Fruit fly (Drosophila melanogaster) whole organism, embryonic: Measurements from ENCODE around the gene CG9961.

ENCODE experiments used
- Atf3 ChIP-seq: fragments of 200-800 bp; sonication (Bioruptor generic); optimal IDR thresholded peaks from 3 replicates; lab custom pipeline; 2016; ENCODE audit warnings: missing biosample characterization, missing genetic modification characterization
- B-H2 ChIP-seq: fragments of 200-800 bp; sonication (Bioruptor generic); optimal IDR thresholded peaks from 2 replicates; lab custom pipeline; 2018; ENCODE audit warnings: missing biosample characterization, mild to moderate bottlenecking, missing genetic modification characterization
- Bteb2 ChIP-seq: fragments of 200-800 bp; sonication (Bioruptor generic); optimal IDR thresholded peaks from 2 replicates; lab custom pipeline; 2016; ENCODE audit warnings: missing biosample characterization, missing genetic modification characterization
- CG10462 ChIP-seq: fragments of 200-800 bp; sonication (Bioruptor generic); optimal IDR thresholded peaks from 2 replicates; lab custom pipeline; 2016; ENCODE audit warnings: missing biosample characterization, missing genetic modification characterization
- CG10543 ChIP-seq: fragments of 200-800 bp; sonication (Bioruptor generic); optimal IDR thresholded peaks from 3 replicates; lab custom pipeline; 2017; ENCODE audit warnings: missing biosample characterization, mild to moderate bottlenecking, missing genetic modification characterization, moderate library complexity
- CG12391 ChIP-seq: fragments of 200-800 bp; sonication (Bioruptor generic); optimal IDR thresholded peaks from 3 replicates; lab custom pipeline; 2018; ENCODE audit warnings: missing biosample characterization, mild to moderate bottlenecking, missing genetic modification characterization, moderate library complexity
- CG12769 ChIP-seq: fragments of 200-800 bp; sonication (Bioruptor generic); optimal IDR thresholded peaks from 2 replicates; lab custom pipeline; 2019; ENCODE audit warnings: missing biosample characterization, mild to moderate bottlenecking, missing genetic modification characterization, moderate library complexity
- CG13894 ChIP-seq: fragments of 200-800 bp; sonication (Bioruptor generic); optimal IDR thresholded peaks from 3 replicates; lab custom pipeline; 2018; ENCODE audit warnings: missing biosample characterization, mild to moderate bottlenecking, missing genetic modification characterization, moderate library complexity
- CG14014 ChIP-seq: fragments of 200-800 bp; sonication (Bioruptor generic); IDR thresholded peaks from 2 replicates; pipeline ENCODE4 v1.3.6; 2022; ENCODE audit warnings: missing biosample characterization, missing genetic modification characterization
- CG14860 ChIP-seq: fragments of 200-800 bp; sonication (Bioruptor generic); IDR thresholded peaks from 3 replicates; pipeline ENCODE4 v1.3.6; 2022; ENCODE audit warnings: missing biosample characterization, missing genetic modification characterization; ENCODE audit not compliant: partially characterized antibody
- CG15269 ChIP-seq: fragments of 200-800 bp; sonication (Bioruptor generic); optimal IDR thresholded peaks from 2 replicates; lab custom pipeline; 2018; ENCODE audit warnings: missing biosample characterization, mild to moderate bottlenecking, missing genetic modification characterization, moderate library complexity
- CG17385 ChIP-seq: fragments of 200-800 bp; sonication (Bioruptor generic); optimal IDR thresholded peaks from 3 replicates; lab custom pipeline; 2018; ENCODE audit warnings: missing biosample characterization, mild to moderate bottlenecking, missing genetic modification characterization
- CG2116 ChIP-seq: fragments of 200-800 bp; sonication (Bioruptor generic); optimal IDR thresholded peaks from 3 replicates; lab custom pipeline; 2018; ENCODE audit warnings: missing biosample characterization, mild to moderate bottlenecking, missing genetic modification characterization
- CG4424 ChIP-seq: fragments of 200-800 bp; sonication (Bioruptor generic); optimal IDR thresholded peaks from 3 replicates; lab custom pipeline; 2016; ENCODE audit warnings: missing biosample characterization, missing genetic modification characterization
- CG4730 ChIP-seq: fragments of 200-800 bp; sonication (Bioruptor generic); IDR thresholded peaks from 2 replicates; pipeline ENCODE4 v1.3.6; 2022; ENCODE audit warnings: missing biosample characterization, missing genetic modification characterization
- CG6683 ChIP-seq: fragments of 200-800 bp; sonication (Bioruptor generic); optimal IDR thresholded peaks from 2 replicates; lab custom pipeline; 2017; ENCODE audit warnings: missing biosample characterization, mild to moderate bottlenecking, missing genetic modification characterization, missing genetic modification reagents
- CG6689 ChIP-seq: fragments of 200-800 bp; sonication (Bioruptor generic); IDR thresholded peaks from 2 replicates; pipeline ENCODE4 v1.3.6; 2022; ENCODE audit warnings: missing biosample characterization, missing genetic modification characterization
- CG8944 ChIP-seq: fragments of 200-800 bp; sonication (Bioruptor generic); optimal IDR thresholded peaks from 3 replicates; lab custom pipeline; 2016; ENCODE audit warnings: missing biosample characterization, missing genetic modification characterization
- CTCF ChIP-seq: fragments of 200-800 bp; sonication (Bioruptor generic); optimal IDR thresholded peaks from 2 replicates; lab custom pipeline; 2017; ENCODE audit warnings: missing biosample characterization, mild to moderate bottlenecking, missing genetic modification characterization, moderate library complexity
- Chrac-16 ChIP-seq: fragments of 200-800 bp; sonication (Bioruptor generic); optimal IDR thresholded peaks from 3 replicates; lab custom pipeline; 2016; ENCODE audit warnings: missing biosample characterization, missing genetic modification characterization
- CkIIα-i1 ChIP-seq: fragments of 200-800 bp; sonication (Bioruptor generic); IDR thresholded peaks from 2 replicates; pipeline ENCODE4 v1.3.6; 2022; ENCODE audit warnings: missing biosample characterization, missing genetic modification characterization
- CoRest ChIP-seq: fragments of 200-800 bp; sonication (Bioruptor generic); optimal IDR thresholded peaks from 3 replicates; lab custom pipeline; 2018; ENCODE audit warnings: missing biosample characterization, mild to moderate bottlenecking, missing genetic modification characterization, moderate library complexity
- CrebB ChIP-seq: fragments of 200-800 bp; sonication (Bioruptor generic); optimal IDR thresholded peaks from 3 replicates; lab custom pipeline; 2018; ENCODE audit warnings: missing biosample characterization, mild to moderate bottlenecking, missing genetic modification characterization
- HLH4C ChIP-seq: fragments of 200-800 bp; sonication (Bioruptor generic); IDR thresholded peaks from 3 replicates; pipeline ENCODE4 v1.3.6; 2022; ENCODE audit warnings: missing biosample characterization, missing genetic modification characterization; ENCODE audit not compliant: partially characterized antibody
- HmgD ChIP-seq: fragments of 200-800 bp; sonication (Bioruptor generic); optimal IDR thresholded peaks from 3 replicates; lab custom pipeline; 2016; ENCODE audit warnings: missing biosample characterization, missing genetic modification characterization
- HmgZ ChIP-seq: fragments of 200-800 bp; sonication (Bioruptor generic); optimal IDR thresholded peaks from 2 replicates; lab custom pipeline; 2018; ENCODE audit warnings: missing biosample characterization, mild to moderate bottlenecking, missing genetic modification characterization
- Myb ChIP-seq: fragments of 200-800 bp; sonication (Bioruptor generic); optimal IDR thresholded peaks from 2 replicates; lab custom pipeline; 2016; ENCODE audit warnings: missing biosample characterization, missing genetic modification characterization
- NC2α ChIP-seq: fragments of 200-800 bp; sonication (Bioruptor generic); optimal IDR thresholded peaks from 2 replicates; lab custom pipeline; 2016; ENCODE audit warnings: missing biosample characterization, missing genetic modification characterization
- Nf-YC ChIP-seq: fragments of 200-800 bp; optimal IDR thresholded peaks from 3 replicates; lab custom pipeline; 2019; ENCODE audit warnings: missing biosample characterization, mild to moderate bottlenecking, missing genetic modification characterization, moderate library complexity
- Sin3A ChIP-seq: fragments of >200 bp; optimal IDR thresholded peaks from 2 replicates; lab custom pipeline; 2018
- cato ChIP-seq: fragments of 200-800 bp; sonication (Bioruptor generic); optimal IDR thresholded peaks from 2 replicates; lab custom pipeline; 2016; ENCODE audit warnings: missing biosample characterization, missing genetic modification characterization, borderline replicate concordance
- crc ChIP-seq: fragments of 200-800 bp; sonication (Bioruptor generic); optimal IDR thresholded peaks from 2 replicates; lab custom pipeline; 2016; ENCODE audit warnings: missing biosample characterization, missing genetic modification characterization
- crol ChIP-seq: fragments of 200-800 bp; sonication (Bioruptor generic); IDR thresholded peaks from 2 replicates; pipeline ENCODE4 v1.3.6; 2022; ENCODE audit warnings: missing biosample characterization, missing genetic modification characterization
- cwo ChIP-seq: fragments of 200-800 bp; sonication (Bioruptor generic); optimal IDR thresholded peaks from 3 replicates; lab custom pipeline; 2017; ENCODE audit warnings: missing biosample characterization, missing genetic modification characterization, mild to moderate bottlenecking, moderate library complexity, missing genetic modification reagents
- da ChIP-seq: fragments of 200-800 bp; sonication (Bioruptor generic); optimal IDR thresholded peaks from 2 replicates; lab custom pipeline; 2016; ENCODE audit warnings: missing biosample characterization, missing genetic modification characterization
- esg ChIP-seq: fragments of 200-800 bp; sonication (Bioruptor generic); conservative IDR thresholded peaks from 2 replicates; pipeline ENCODE4 v1.3.6; 2022; ENCODE audit warnings: missing biosample characterization, missing genetic modification characterization
- exex ChIP-seq: fragments of 200-800 bp; sonication (Bioruptor generic); optimal IDR thresholded peaks from 4 replicates; lab custom pipeline; 2018; ENCODE audit warnings: missing biosample characterization, mild to moderate bottlenecking, missing genetic modification characterization, moderate library complexity
- fd96Cb ChIP-seq: fragments of 200-800 bp; sonication (Bioruptor generic); optimal IDR thresholded peaks from 2 replicates; lab custom pipeline; 2018; ENCODE audit warnings: missing biosample characterization, mild to moderate bottlenecking, missing genetic modification characterization, moderate library complexity
- hbn ChIP-seq: fragments of 200-800 bp; sonication (Bioruptor generic); IDR thresholded peaks from 2 replicates; pipeline ENCODE4 v1.3.6; 2022; ENCODE audit warnings: missing biosample characterization, missing genetic modification characterization; ENCODE audit not compliant: partially characterized antibody
- insv ChIP-seq, 2 experiments: fragments of 200-800 bp; sonication (Bioruptor generic); optimal IDR thresholded peaks; 3 replicates each; lab custom pipeline; 2016 to 2018; ENCODE audit warnings: missing biosample characterization in 2 of 2, missing genetic modification characterization in 2 of 2
- jumu ChIP-seq: fragments of 200-800 bp; sonication (Bioruptor generic); optimal IDR thresholded peaks from 3 replicates; lab custom pipeline; 2016; ENCODE audit warnings: missing biosample characterization, missing genetic modification characterization
- ken ChIP-seq: fragments of 200-800 bp; sonication (Bioruptor generic); IDR thresholded peaks from 3 replicates; pipeline ENCODE4 v1.3.6; 2022; ENCODE audit warnings: missing biosample characterization, missing genetic modification characterization
- lbe ChIP-seq: fragments of 200-800 bp; sonication (Bioruptor generic); optimal IDR thresholded peaks from 2 replicates; lab custom pipeline; 2016; ENCODE audit warnings: missing biosample characterization, mild to moderate bottlenecking, missing genetic modification characterization
- maf-S ChIP-seq: fragments of 200-800 bp; sonication (Bioruptor generic); optimal IDR thresholded peaks from 2 replicates; lab custom pipeline; 2016; ENCODE audit warnings: missing biosample characterization, missing genetic modification characterization
- p53 ChIP-seq: fragments of 200-800 bp; sonication (Bioruptor generic); optimal IDR thresholded peaks from 2 replicates; lab custom pipeline; 2016; ENCODE audit warnings: missing biosample characterization, missing genetic modification characterization
- pita ChIP-seq: fragments of 200-800 bp; sonication (Bioruptor generic); optimal IDR thresholded peaks from 2 replicates; lab custom pipeline; 2017; ENCODE audit warnings: missing biosample characterization, mild to moderate bottlenecking, missing genetic modification characterization
- sim ChIP-seq: fragments of 200-800 bp; sonication (Bioruptor generic); IDR thresholded peaks from 2 replicates; pipeline ENCODE4 v1.3.6; 2022; ENCODE audit warnings: missing biosample characterization, missing genetic modification characterization
- sima ChIP-seq: fragments of 200-800 bp; sonication (Bioruptor generic); optimal IDR thresholded peaks from 2 replicates; lab custom pipeline; 2016; ENCODE audit warnings: missing biosample characterization, missing genetic modification characterization
- tgo ChIP-seq: fragments of 200-800 bp; sonication (Bioruptor generic); IDR thresholded peaks from 3 replicates; pipeline ENCODE4 v1.3.6; 2022; ENCODE audit warnings: missing biosample characterization, missing genetic modification characterization
- trh ChIP-seq: fragments of 200-800 bp; sonication (Bioruptor generic); optimal IDR thresholded peaks from 2 replicates; lab custom pipeline; 2016; ENCODE audit warnings: missing biosample characterization, missing genetic modification characterization
- zf30C ChIP-seq: fragments of 200-800 bp; sonication (Bioruptor generic); optimal IDR thresholded peaks from 3 replicates; lab custom pipeline; 2018; ENCODE audit warnings: missing biosample characterization, mild to moderate bottlenecking, missing genetic modification characterization

Gene CG9961

dm6 chr2L:2751904-2752459 lies 7.2 kb upstream of the CG9961 start, which contains the start of gene Bacc (continued):
- TF ChIP-seq CG4424 (GFP tag; lab: Kevin White, UChicago) (peak; percentile 86), Nf-YC (tag; lab: Kevin White, UChicago) (peak; percentile 64), CG10543 (GFP tag; lab: Kevin White, UChicago) (peak; percentile 74), CG12769 (tag; lab: Kevin White, UChicago) (peak; percentile 88), CG12391 (tag; lab: Kevin White, UChicago) (peak; percentile 83), HLH4C (GFP tag; lab: Robert Waterston, UW) (no peak), CG8944 (GFP tag; lab: Kevin White, UChicago) (peak; percentile 75), hbn (GFP tag; lab: Robert Waterston, UW) (no peak), CG14860 (GFP tag; lab: Robert Waterston, UW) (no peak), CoRest (peak; percentile 92), Myb (GFP tag; lab: Kevin White, UChicago) (peak; percentile 83), tgo (GFP tag; lab: Robert Waterston, UW) (no peak), HmgD (GFP tag; lab: Kevin White, UChicago) (peak; percentile 52), CTCF (GFP tag; lab: Kevin White, UChicago) (peak; percentile 37), esg (no peak), crc (GFP tag; lab: Kevin White, UChicago) (peak; percentile 90), CG10462 (GFP tag; lab: Kevin White, UChicago) (peak; percentile 79), CG4730 (GFP tag; lab: Robert Waterston, UW) (no peak), CG6689 (no peak), CG17385 (GFP tag; lab: Kevin White, UChicago) (peak; percentile 79), CG14014 (GFP tag; lab: Robert Waterston, UW) (no peak), CG15269 (tag; lab: Kevin White, UChicago) (peak; percentile 92), p53 (GFP tag; lab: Kevin White, UChicago) (peak; percentile 34), cwo (GFP tag; lab: Kevin White, UChicago) (peak; percentile 80), Sin3A (lab: Kevin White, UChicago) (no peak), CG2116 (GFP tag; lab: Kevin White, UChicago) (peak; percentile 33), cato (GFP tag; lab: Kevin White, UChicago) (peak; percentile 61), lbe (GFP tag; lab: Kevin White, UChicago) (peak; percentile 89), zf30C (GFP tag; lab: Kevin White, UChicago) (no peak), CrebB (tag; lab: Kevin White, UChicago) (peak; percentile 71), sima (GFP tag; lab: Kevin White, UChicago) (peak; percentile 62), crol (GFP tag; lab: Robert Waterston, UW) (no peak), da (GFP tag; lab: Kevin White, UChicago) (peak; percentile 86), CkIIα-i1 (no peak), fd96Cb (peak; percentile 81), ken (no peak), B-H2 (peak; percentile 21), trh (GFP tag; lab: Kevin White, UChicago) (peak; percentile 68), jumu (GFP tag; lab: Kevin White, UChicago) (no peak), HmgZ (tag; lab: Kevin White, UChicago) (peak; percentile 62), maf-S (GFP tag; lab: Kevin White, UChicago) (peak; percentile 83), Bteb2 (GFP tag; lab: Kevin White, UChicago) (peak; percentile 86), CG6683 (GFP tag; lab: Kevin White, UChicago) (peak; percentile 79), pita (no peak), NC2α (peak; percentile 73), CG13894 (tag; lab: Kevin White, UChicago) (no peak), Chrac-16 (peak; percentile 75), Atf3 (GFP tag; lab: Kevin White, UChicago) (peak; percentile 46), exex (tag; lab: Kevin White, UChicago) (no peak), insv (GFP tag; optimal IDR thresholded peaks at IDR 0.05; lab: Kevin White, UChicago) (peak in 1 of 2 experiments; percentile 7), sim (no peak)
